Worm (Caenorhabditis elegans): ENCODE results near the gene srab-3.
A peak's percentile ranks its signal among the peaks of the same experiment; 100 is the strongest.

The srab-3 gene

ce11 chrV:5089497-5090134 lies 18.1 kb downstream of the srab-3 start, which contains the start of gene glb-32:
TSS of gene glb-32 (minus strand) at chrV:5089547.
- TF ChIP-seq lsy-2 (tag; optimal IDR thresholded peaks at IDR 0.05) (peak in 1 of 2 experiments; percentile 7), ZK546.5 (tag; optimal IDR thresholded peaks at IDR 0.05) (no peak), nhr-23 (tag; optimal IDR thresholded peaks at IDR 0.05) (no peak), mab-5 (tag; optimal IDR thresholded peaks at IDR 0.05) (no peak), crh-2 (tag; optimal IDR thresholded peaks at IDR 0.05) (no peak), unc-55 (GFP tag; optimal IDR thresholded peaks at IDR 0.05) (peak; percentile 35), dmd-4 (tag; optimal IDR thresholded peaks at IDR 0.05) (no peak), nhr-10 (tag; optimal IDR thresholded peaks at IDR 0.05) (no peak), sem-4 (tag; optimal IDR thresholded peaks at IDR 0.05) (peak; percentile 48), ztf-1 (GFP tag; conservative IDR thresholded peaks at IDR 0.05) (no peak), F13H6.1 (tag; optimal IDR thresholded peaks at IDR 0.05) (no peak), ama-1 (optimal IDR thresholded peaks at IDR 0.05) (no peak), aly-2 (tag; optimal IDR thresholded peaks at IDR 0.05) (no peak), unc-39 (tag; optimal IDR thresholded peaks at IDR 0.05) (no peak), lin-11 (tag; optimal IDR thresholded peaks at IDR 0.05) (no peak), mbf-1 (tag; optimal IDR thresholded peaks at IDR 0.05) (no peak)

DNA sequence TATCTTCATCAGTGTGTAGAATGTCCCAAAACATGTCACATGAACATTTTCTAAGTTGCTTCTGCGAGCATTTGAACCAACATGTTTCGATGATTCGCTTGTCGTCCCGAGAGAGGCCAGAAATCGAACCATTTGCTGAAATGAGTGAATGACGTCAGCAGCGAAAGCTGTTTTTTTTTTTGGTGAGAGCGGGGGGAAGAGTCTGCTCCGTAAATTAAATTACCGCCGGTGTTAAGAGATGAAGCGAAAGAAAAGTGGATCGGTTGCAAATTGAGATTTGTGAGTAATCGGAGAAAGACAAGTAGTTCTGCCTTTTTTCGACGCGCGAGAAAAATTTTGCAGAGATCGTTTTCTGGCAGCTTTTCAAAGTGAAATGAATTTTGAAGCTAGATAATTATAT lies 19.4 kb downstream of the srab-3 start:
- TF ChIP-seq ztf-4 (tag; optimal IDR thresholded peaks at IDR 0.05) (no peak), sma-9 (GFP tag; optimal IDR thresholded peaks at IDR 0.05) (peak; percentile 35), sma-9 (tag; optimal IDR thresholded peaks at IDR 0.05) (no peak), sem-4 (tag; optimal IDR thresholded peaks at IDR 0.05) (peak; percentile 39)

DNA sequence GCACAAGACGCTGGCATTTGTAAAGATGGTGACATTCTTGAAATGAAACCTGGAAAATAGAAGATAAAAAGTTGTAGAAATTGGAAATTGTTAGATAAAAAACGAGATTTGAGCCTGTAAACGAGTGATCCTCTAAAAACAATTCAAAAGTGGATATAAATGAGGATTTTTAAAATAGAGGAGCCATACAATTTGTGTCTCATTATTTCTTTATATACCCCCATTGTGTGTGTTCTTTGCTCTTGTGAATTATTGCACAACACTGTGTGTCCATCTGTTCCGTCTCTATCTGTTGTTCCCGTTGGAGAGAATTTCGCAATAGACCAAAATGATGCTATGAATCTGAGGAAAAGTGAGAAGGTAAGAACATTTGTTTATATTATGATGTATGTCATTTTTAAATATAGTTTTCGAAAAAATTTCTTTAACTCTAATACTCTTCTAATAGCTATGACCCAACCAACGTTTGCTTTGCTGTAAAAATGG lies 20.8 kb downstream of the srab-3 start, which contains the start of gene Y58A7A.5:
Gene Y58A7A.5 (minus strand): TSS at position 51 of the 486 bp plus-strand sequence.
- no peak for TF ChIP-seq nhr-25 (tag; optimal IDR thresholded peaks at IDR 0.05)
- peak; percentile 82 for TF ChIP-seq sma-9 (GFP tag; optimal IDR thresholded peaks at IDR 0.05)
- no peak for TF ChIP-seq sma-9 (tag; optimal IDR thresholded peaks at IDR 0.05)
- TF ChIP-seq mab-5 (tag; optimal IDR thresholded peaks at IDR 0.05): no peak
- peak; percentile 57 for TF ChIP-seq unc-55 (GFP tag; optimal IDR thresholded peaks at IDR 0.05)
- TF ChIP-seq C34F6.9 (tag; optimal IDR thresholded peaks at IDR 0.05): peak; percentile 25
- peak; percentile 97 for TF ChIP-seq nhr-129 (tag; optimal IDR thresholded peaks at IDR 0.05)
- no peak for TF ChIP-seq ama-1 (optimal IDR thresholded peaks at IDR 0.05)
- TF ChIP-seq lsy-2 (tag; optimal IDR thresholded peaks at IDR 0.05): peak in 1 of 2 experiments; percentile 45
- peak; percentile 10 for TF ChIP-seq sem-4 (tag; optimal IDR thresholded peaks at IDR 0.05)
- peak; percentile 10 for TF ChIP-seq fos-1 (tag; optimal IDR thresholded peaks at IDR 0.05)
- TF ChIP-seq ztf-11 (tag; optimal IDR thresholded peaks at IDR 0.05): no peak

ce11 chrV:5084957-5085465 lies 22.7 kb downstream of the srab-3 start, which contains the start of gene Y58A7A.4:
TSS of gene Y58A7A.4 (minus strand) at chrV:5085007.
- TF ChIP-seq nhr-129 (tag; optimal IDR thresholded peaks at IDR 0.05) (peak; percentile 2), ZK546.5 (tag; optimal IDR thresholded peaks at IDR 0.05) (no peak), R02D3.7 (tag; optimal IDR thresholded peaks at IDR 0.05) (no peak)

ce11 chrV:5080853-5081338 lies 26.8 kb downstream of the srab-3 start, which contains the start of gene Y58A7A.3:
TSS of gene Y58A7A.3 (minus strand) at chrV:5080903.
- TF ChIP-seq ZK546.5 (tag; optimal IDR thresholded peaks at IDR 0.05) (no peak), unc-55 (GFP tag; optimal IDR thresholded peaks at IDR 0.05) (peak; percentile 50), peb-1 (tag; optimal IDR thresholded peaks at IDR 0.05) (no peak), crh-2 (tag; optimal IDR thresholded peaks at IDR 0.05) (peak; percentile 38), aly-2 (tag; optimal IDR thresholded peaks at IDR 0.05) (no peak), C34F6.9 (tag; optimal IDR thresholded peaks at IDR 0.05) (peak; percentile 62), sma-3 (GFP tag; optimal IDR thresholded peaks at IDR 0.05) (peak; percentile 43), nhr-25 (tag; optimal IDR thresholded peaks at IDR 0.05) (peak; percentile 57), F13H6.1 (tag; optimal IDR thresholded peaks at IDR 0.05) (peak; percentile 17), blmp-1 (tag; optimal IDR thresholded peaks at IDR 0.05; ENCODE audit: insufficient read depth) (no peak), sma-9 (GFP tag; optimal IDR thresholded peaks at IDR 0.05) (peak; percentile 33), sma-9 (tag; optimal IDR thresholded peaks at IDR 0.05) (no peak), snpc-4 (tag; optimal IDR thresholded peaks at IDR 0.05) (no peak), lin-39 (tag; optimal IDR thresholded peaks at IDR 0.05) (no peak), gmeb-1 (tag; optimal IDR thresholded peaks at IDR 0.05) (peak; percentile 9), fos-1 (tag; optimal IDR thresholded peaks at IDR 0.05) (peak; percentile 87), alr-1 (tag; optimal IDR thresholded peaks at IDR 0.05) (no peak), nhr-129 (tag; optimal IDR thresholded peaks at IDR 0.05) (peak; percentile 100), lsy-2 (tag; optimal IDR thresholded peaks at IDR 0.05) (peak in 1 of 2 experiments; percentile 31)
